Worm (Caenorhabditis elegans): ENCODE results near the gene C16C8.4.

DNA sequence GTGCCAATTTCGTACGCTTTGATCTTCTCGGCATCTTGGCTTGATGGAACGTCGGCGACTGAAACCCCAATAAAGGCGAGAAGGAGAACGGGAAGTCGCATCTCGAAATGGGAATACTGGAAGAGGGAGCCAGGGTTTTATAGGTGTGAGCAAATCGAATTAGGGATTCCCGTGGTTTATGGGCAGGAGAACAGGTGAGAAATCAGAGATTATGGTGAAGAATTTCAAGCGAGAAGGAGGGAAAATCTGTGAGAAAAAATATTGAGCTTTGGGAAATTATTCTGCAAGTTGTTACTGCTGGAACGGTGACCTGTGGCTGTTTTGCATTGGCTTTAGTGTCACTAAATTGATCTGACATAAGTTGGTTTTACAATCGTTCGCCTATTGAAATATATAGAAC is 27.4 kb upstream of the C16C8.4 start, which contains the start of gene Y49F6B.13:
- no peak for TF ChIP-seq mel-28 (tag; optimal IDR thresholded peaks at IDR 0.05; ENCODE audit: borderline replicate concordance)
- TF ChIP-seq F37B4.10 (GFP tag; IDR thresholded peaks at IDR 0.05), result no peak
- TF ChIP-seq ceh-58 (GFP tag; IDR thresholded peaks at IDR 0.05), result no peak
